Fruit fly (Drosophila melanogaster): Measurements from ENCODE around the gene Gr93c.

Gene Gr93c

dm6 chr3R:21870158-21870971 lies 25.3 kb upstream of the Gr93c start, which contains the start of gene CG31431 (continued):
- TF ChIP-seq CG9797 (GFP tag; optimal IDR thresholded peaks at IDR 0.05) (peak; percentile 13), ato (GFP tag; IDR thresholded peaks at IDR 0.05; ENCODE audit: partially characterized antibody) (no peak), trh (GFP tag; optimal IDR thresholded peaks at IDR 0.05) (peak; percentile 87), Bteb2 (GFP tag; optimal IDR thresholded peaks at IDR 0.05) (peak; percentile 96), crc (GFP tag; optimal IDR thresholded peaks at IDR 0.05) (peak; percentile 97), Hand (GFP tag; optimal IDR thresholded peaks at IDR 0.05) (peak; percentile 96), CG32772 (GFP tag; IDR thresholded peaks at IDR 0.05) (peak; percentile 97), CG10366 (GFP tag; IDR thresholded peaks at IDR 0.05) (peak; percentile 97), D19B (GFP tag; optimal IDR thresholded peaks at IDR 0.05) (peak; percentile 97), dati (GFP tag; IDR thresholded peaks at IDR 0.05) (peak; percentile 93), BtbVII (GFP tag; optimal IDR thresholded peaks at IDR 0.05) (peak; percentile 98), ind (GFP tag; optimal IDR thresholded peaks at IDR 0.05) (peak; percentile 98), CG31441 (GFP tag; IDR thresholded peaks at IDR 0.05) (peak; percentile 97), Nf-YA (GFP tag; IDR thresholded peaks at IDR 0.05) (peak; percentile 95), CG4360 (GFP tag; IDR thresholded peaks at IDR 0.05) (peak; percentile 81), slp2 (GFP tag; optimal IDR thresholded peaks at IDR 0.05) (peak; percentile 95), CG17385 (GFP tag; optimal IDR thresholded peaks at IDR 0.05) (peak; percentile 96), CkIIα-i1 (GFP tag; IDR thresholded peaks at IDR 0.05) (peak; percentile 84), CG15073 (GFP tag; optimal IDR thresholded peaks at IDR 0.05) (peak; percentile 78), chm (GFP tag; IDR thresholded peaks at IDR 0.05) (peak; percentile 96), cato (GFP tag; optimal IDR thresholded peaks at IDR 0.05; ENCODE audit: borderline replicate concordance) (peak; percentile 93), CG3847 (GFP tag; IDR thresholded peaks at IDR 0.05) (peak; percentile 98), Aef1 (GFP tag; IDR thresholded peaks at IDR 0.05) (peak; percentile 97), ems (GFP tag; optimal IDR thresholded peaks at IDR 0.05) (peak; percentile 97), Atf6 (GFP tag; IDR thresholded peaks at IDR 0.05) (peak; percentile 98), aop (GFP tag; IDR thresholded peaks at IDR 0.05) (peak; percentile 91), Sry-δ (GFP tag; optimal IDR thresholded peaks at IDR 0.05) (peak; percentile 78), cwo (GFP tag; optimal IDR thresholded peaks at IDR 0.05) (peak; percentile 97), CG12942 (GFP tag; optimal IDR thresholded peaks at IDR 0.05) (peak; percentile 95), HHEX (GFP tag; optimal IDR thresholded peaks at IDR 0.05) (peak; percentile 98), lola (GFP tag; optimal IDR thresholded peaks at IDR 0.05) (peak in 1 of 3 experiments; percentile 91), sna (GFP tag; IDR thresholded peaks at IDR 0.05; ENCODE audit: partially characterized antibody) (no peak), fd96Cb (tag; optimal IDR thresholded peaks at IDR 0.05) (peak; percentile 96), Ets97D (GFP tag; optimal IDR thresholded peaks at IDR 0.05) (peak; percentile 90), Chrac-16 (GFP tag; optimal IDR thresholded peaks at IDR 0.05) (peak; percentile 96), Atf3 (GFP tag; optimal IDR thresholded peaks at IDR 0.05) (peak; percentile 95), crp (GFP tag; optimal IDR thresholded peaks at IDR 0.05) (peak in 1 of 2 experiments; percentile 64), emc (GFP tag; optimal IDR thresholded peaks at IDR 0.05) (peak; percentile 97), dm (GFP tag; optimal IDR thresholded peaks at IDR 0.05) (peak; percentile 91), Poxn (GFP tag; IDR thresholded peaks at IDR 0.05) (peak; percentile 95), PHDP (tag; optimal IDR thresholded peaks at IDR 0.05) (peak; percentile 98), klu (GFP tag; IDR thresholded peaks at IDR 0.05) (peak; percentile 95), onecut (GFP tag; IDR thresholded peaks at IDR 0.05) (peak; percentile 93), pum (GFP tag; optimal IDR thresholded peaks at IDR 0.05) (peak; percentile 97), CrebB (tag; optimal IDR thresholded peaks at IDR 0.05) (peak; percentile 97), slbo (GFP tag; IDR thresholded peaks at IDR 0.05) (peak; percentile 99), br (optimal IDR thresholded peaks at IDR 0.05) (no peak), fd64A (GFP tag; optimal IDR thresholded peaks at IDR 0.05) (peak; percentile 83), Xbp1 (GFP tag; optimal IDR thresholded peaks at IDR 0.05) (peak; percentile 97), trem (tag; optimal IDR thresholded peaks at IDR 0.05) (peak; percentile 92)

Data from whole organism, embryonic.